Worm (Caenorhabditis elegans): ENCODE results near the gene C05G5.3.

The C05G5.3 gene

ce11 chrX:14790320-14791048 lies 38.7 kb upstream of the C05G5.3 start, which contains the start of gene tatn-1 (continued):
- peak; percentile 41 for TF ChIP-seq swsn-7 (tag; optimal IDR thresholded peaks at IDR 0.05)
- TF ChIP-seq unc-98 (GFP tag; IDR thresholded peaks at IDR 0.05), result no peak
- TF ChIP-seq elt-3 (tag; optimal IDR thresholded peaks at IDR 0.05), result peak in 5 of 6 experiments; percentile 2 to 90 (median 42)
- no peak for TF ChIP-seq lin-15B (tag; optimal IDR thresholded peaks at IDR 0.05)
- TF ChIP-seq nhr-90 (tag; optimal IDR thresholded peaks at IDR 0.05; ENCODE audit: poor library complexity), result peak; percentile 95
- no peak for TF ChIP-seq aha-1 (tag; optimal IDR thresholded peaks at IDR 0.05)
- peak; percentile 38 for TF ChIP-seq mef-2 (tag; optimal IDR thresholded peaks at IDR 0.05)
- peak; percentile 93 for TF ChIP-seq blmp-1 (tag; optimal IDR thresholded peaks at IDR 0.05)
- no peak for TF ChIP-seq alr-1 (tag; optimal IDR thresholded peaks at IDR 0.05; ENCODE audit: borderline replicate concordance)
- peak; percentile 2 for TF ChIP-seq nhr-77 (tag; optimal IDR thresholded peaks at IDR 0.05)
- TF ChIP-seq jun-1 (tag; optimal IDR thresholded peaks at IDR 0.05), result peak; percentile 50
- peak; percentile 18 to 24 for TF ChIP-seq efl-1 (optimal IDR thresholded peaks at IDR 0.05)
- TF ChIP-seq efl-1 (GFP tag; optimal IDR thresholded peaks at IDR 0.05 in 1 of 2), result peak in 1 of 2 experiments; percentile 95
- TF ChIP-seq tbx-2 (tag; optimal IDR thresholded peaks at IDR 0.05), result peak; percentile 88
- TF ChIP-seq ama-1 (optimal IDR thresholded peaks at IDR 0.05), result no peak
- TF ChIP-seq lin-13 (GFP tag; optimal IDR thresholded peaks at IDR 0.05), result no peak
- TF ChIP-seq C04F5.9 (tag; optimal IDR thresholded peaks at IDR 0.05), result no peak
- no peak for TF ChIP-seq F16B12.6 (tag; optimal IDR thresholded peaks at IDR 0.05)
- TF ChIP-seq unc-30 (tag; optimal IDR thresholded peaks at IDR 0.05), result no peak
- TF ChIP-seq lir-3 (tag; optimal IDR thresholded peaks at IDR 0.05; ENCODE audit: poor library complexity), result no peak
- peak; percentile 45 for TF ChIP-seq vab-15 (tag; optimal IDR thresholded peaks at IDR 0.05)
- TF ChIP-seq hlh-4 (tag; optimal IDR thresholded peaks at IDR 0.05), result no peak
- peak; percentile 46 for TF ChIP-seq unc-130 (tag; optimal IDR thresholded peaks at IDR 0.05)
- TF ChIP-seq dsc-1 (tag; optimal IDR thresholded peaks at IDR 0.05), result no peak
- no peak for TF ChIP-seq ceh-63 (GFP tag; optimal IDR thresholded peaks at IDR 0.05)
- TF ChIP-seq aly-2 (tag; optimal IDR thresholded peaks at IDR 0.05), result no peak
- TF ChIP-seq Y116A8C.19 (tag; optimal IDR thresholded peaks at IDR 0.05; ENCODE audit: borderline replicate concordance), result no peak
- TF ChIP-seq ceh-8 (GFP tag; optimal IDR thresholded peaks at IDR 0.05), result no peak
- no peak for TF ChIP-seq nhr-84 (tag; optimal IDR thresholded peaks at IDR 0.05)
- no peak for TF ChIP-seq sptf-1 (tag; optimal IDR thresholded peaks at IDR 0.05)
- no peak for TF ChIP-seq nhr-11 (tag; optimal IDR thresholded peaks at IDR 0.05)
- TF ChIP-seq rnt-1 (tag; optimal IDR thresholded peaks at IDR 0.05), result peak; percentile 30
- no peak for TF ChIP-seq isw-1 (GFP tag; IDR thresholded peaks at IDR 0.05)
- TF ChIP-seq grh-1 (GFP tag; IDR thresholded peaks at IDR 0.05), result peak; percentile 83
- no peak for TF ChIP-seq fkh-4 (tag; optimal IDR thresholded peaks at IDR 0.05; ENCODE audit: borderline replicate concordance)
- no peak for TF ChIP-seq nhr-12 (tag; optimal IDR thresholded peaks at IDR 0.05)
- TF ChIP-seq pag-3 (tag; optimal IDR thresholded peaks at IDR 0.05; ENCODE audit: borderline replicate concordance, insufficient read depth), result no peak

ce11 chrX:14787557-14787932 lies 35.7 kb upstream of the C05G5.3 start:
- TF ChIP-seq xbp-1 (tag; optimal IDR thresholded peaks at IDR 0.05) (no peak), sptf-1 (tag; optimal IDR thresholded peaks at IDR 0.05) (no peak), efl-1 (optimal IDR thresholded peaks at IDR 0.05) (no peak), efl-1 (GFP tag; optimal IDR thresholded peaks at IDR 0.05 in 1 of 2) (peak in 1 of 2 experiments; percentile 71), nhr-28 (tag; optimal IDR thresholded peaks at IDR 0.05) (no peak), aly-2 (tag; optimal IDR thresholded peaks at IDR 0.05) (no peak), C34B4.2 (tag; optimal IDR thresholded peaks at IDR 0.05) (no peak), ceh-8 (GFP tag; optimal IDR thresholded peaks at IDR 0.05) (no peak), lin-39 (tag; optimal IDR thresholded peaks at IDR 0.05) (no peak), snpc-4 (tag; optimal IDR thresholded peaks at IDR 0.05) (no peak), fkh-10 (GFP tag; optimal IDR thresholded peaks at IDR 0.05) (no peak), nhr-20 (tag; optimal IDR thresholded peaks at IDR 0.05) (no peak), elt-2 (tag; optimal IDR thresholded peaks at IDR 0.05) (peak; percentile 68), mef-2 (tag; optimal IDR thresholded peaks at IDR 0.05) (no peak), fkh-8 (tag; optimal IDR thresholded peaks at IDR 0.05) (no peak), isw-1 (GFP tag; IDR thresholded peaks at IDR 0.05) (no peak), nhr-90 (tag; optimal IDR thresholded peaks at IDR 0.05; ENCODE audit: poor library complexity) (no peak), mep-1 (tag; optimal IDR thresholded peaks at IDR 0.05) (no peak), elt-3 (tag; optimal IDR thresholded peaks at IDR 0.05) (peak in 2 of 6 experiments; percentile 1 to 48), dpl-1 (GFP tag; optimal IDR thresholded peaks at IDR 0.05) (no peak), fos-1 (tag; optimal IDR thresholded peaks at IDR 0.05) (no peak), ceh-63 (GFP tag; optimal IDR thresholded peaks at IDR 0.05) (no peak), nhr-19 (GFP tag; conservative IDR thresholded peaks at IDR 0.05) (no peak), swsn-7 (tag; optimal IDR thresholded peaks at IDR 0.05) (no peak), nhr-237 (tag; optimal IDR thresholded peaks at IDR 0.05) (no peak), nhr-76 (tag; optimal IDR thresholded peaks at IDR 0.05) (no peak)

Data from whole organism, L1 larva.